Worm (Caenorhabditis elegans): ENCODE data around the gene F41E6.12.

DNA sequence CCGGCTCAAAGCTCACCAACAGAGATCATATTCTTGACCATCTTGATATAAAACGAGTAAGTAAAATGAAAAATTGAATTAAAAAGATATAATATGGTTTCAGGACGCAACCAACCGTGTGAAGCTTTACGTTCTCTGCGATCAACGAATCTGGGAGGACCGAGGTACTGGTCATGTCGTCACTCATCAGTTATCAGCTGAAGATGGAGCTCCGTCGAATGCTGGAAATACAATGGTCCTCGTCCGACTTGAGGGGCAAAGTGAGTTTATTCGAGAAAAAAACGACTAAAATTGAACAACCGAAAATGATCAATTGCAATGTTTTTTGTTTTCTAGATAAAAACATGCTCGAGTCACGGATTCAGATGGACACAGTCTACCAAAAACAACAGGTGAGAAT, 20.4 kb downstream of the F41E6.12 start:
- no peak for TF ChIP-seq pha-4 (tag; optimal IDR thresholded peaks at IDR 0.05)
- no peak for TF ChIP-seq hlh-13 (GFP tag; optimal IDR thresholded peaks at IDR 0.05)
- TF ChIP-seq pha-2 (tag; optimal IDR thresholded peaks at IDR 0.05) = no peak
